Worm (Caenorhabditis elegans): ENCODE results near the gene F19C6.2.
A peak's percentile ranks its signal among the peaks of the same experiment; 100 is the strongest.

Gene F19C6.2

DNA sequence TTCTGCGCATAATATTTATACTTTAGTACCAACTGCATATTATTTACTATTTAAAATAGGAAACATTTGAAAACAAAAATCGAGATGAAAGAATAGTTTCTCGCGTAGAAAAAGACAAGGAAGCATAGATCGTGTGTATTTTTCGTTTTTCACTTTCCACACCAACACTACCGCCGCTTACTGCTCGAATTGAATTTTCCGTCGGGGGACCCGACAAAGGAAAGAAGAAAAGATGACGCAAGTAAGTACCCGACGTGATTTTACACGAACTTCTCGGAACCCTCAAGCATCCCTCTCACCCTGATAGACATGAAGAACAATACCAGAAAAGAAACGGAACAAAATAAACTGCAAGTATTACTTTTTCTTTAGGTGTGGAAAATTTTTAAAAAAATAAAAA lies 19.5 kb upstream of the F19C6.2 start:
- TF ChIP-seq attf-4 (tag; optimal IDR thresholded peaks at IDR 0.05) (no peak), fkh-10 (GFP tag; optimal IDR thresholded peaks at IDR 0.05) (peak; percentile 74), cey-2 (tag; optimal IDR thresholded peaks at IDR 0.05; ENCODE audit: borderline replicate concordance, insufficient read depth) (no peak)

DNA sequence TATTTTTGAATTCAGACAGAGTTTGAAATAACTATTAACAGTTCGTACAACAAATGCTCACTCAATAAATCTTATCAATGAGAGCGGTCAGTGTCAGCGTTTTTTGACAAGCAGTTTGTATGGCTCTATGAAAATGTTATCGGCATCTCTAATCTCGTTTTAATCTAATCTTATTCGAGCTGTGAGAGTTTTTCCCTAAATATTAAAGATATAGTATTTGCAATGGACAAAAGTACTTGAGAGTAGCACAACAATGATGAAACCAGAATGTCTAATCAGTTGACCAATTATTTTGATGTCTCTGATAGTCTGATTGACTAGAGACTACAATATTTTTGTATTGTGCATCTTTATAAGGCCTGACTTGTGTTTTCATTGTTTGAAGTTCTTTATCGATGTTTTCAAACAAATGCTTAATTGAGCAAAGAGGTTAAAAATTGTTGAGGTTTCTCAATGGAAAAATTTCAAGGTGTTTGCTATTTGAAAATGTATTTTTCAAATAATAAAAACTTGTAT lies 15.8 kb upstream of the F19C6.2 start, which contains the start of gene F19C6.5:
Gene F19C6.5 (minus strand): TSS at position 51 of the 516 bp plus-strand sequence.
- TF ChIP-seq daf-16 (GFP tag; optimal IDR thresholded peaks at IDR 0.05): no peak
- TF ChIP-seq daf-16 (tag; optimal IDR thresholded peaks at IDR 0.05): peak; percentile 92
- peak; percentile 22 for TF ChIP-seq dve-1 (tag; optimal IDR thresholded peaks at IDR 0.05; ENCODE audit: insufficient read depth)
- TF ChIP-seq pqm-1 (tag; optimal IDR thresholded peaks at IDR 0.05): peak; percentile 18
- no peak for TF ChIP-seq aha-1 (tag)
- TF ChIP-seq dmd-8 (GFP tag; IDR thresholded peaks at IDR 0.05): no peak
- peak; percentile 95 for TF ChIP-seq nhr-28 (tag; optimal IDR thresholded peaks at IDR 0.05)
- TF ChIP-seq nhr-11 (tag; optimal IDR thresholded peaks at IDR 0.05): no peak
- TF ChIP-seq pha-4 (GFP tag; IDR thresholded peaks at IDR 0.05): no peak
- TF ChIP-seq pha-4 (tag; optimal IDR thresholded peaks at IDR 0.05): no peak
- no peak for TF ChIP-seq gei-8 (GFP tag; optimal IDR thresholded peaks at IDR 0.05)

DNA sequence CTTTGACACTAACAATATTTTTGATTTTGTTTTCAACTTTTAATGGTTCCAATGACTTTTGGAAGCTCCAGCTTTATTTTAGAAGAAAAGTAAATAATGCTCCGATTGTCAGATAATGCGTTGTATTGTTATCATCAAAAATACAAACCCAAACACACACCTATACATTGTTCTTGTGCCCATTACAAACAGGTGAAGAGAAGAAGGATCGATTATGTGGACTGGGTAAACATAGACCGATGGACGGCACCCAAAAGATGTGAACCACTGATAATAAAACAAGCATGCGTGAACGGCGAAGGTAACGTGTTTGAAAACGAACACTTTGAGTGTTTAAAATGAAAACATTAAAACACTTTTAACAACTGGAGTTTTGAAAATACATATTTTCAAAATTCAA lies 13.6 kb upstream of the F19C6.2 start:
- TF ChIP-seq unc-130 (GFP tag; optimal IDR thresholded peaks at IDR 0.05): no peak
- no peak for TF ChIP-seq nhr-102 (tag; optimal IDR thresholded peaks at IDR 0.05)
- TF ChIP-seq unc-62 (GFP tag; optimal IDR thresholded peaks at IDR 0.05 in 1 of 2): peak in 1 of 2 experiments; percentile 89
- TF ChIP-seq unc-62 (tag; optimal IDR thresholded peaks at IDR 0.05): no peak
- no peak for TF ChIP-seq daf-16 (GFP tag; optimal IDR thresholded peaks at IDR 0.05)
- peak; percentile 11 for TF ChIP-seq daf-16 (tag; optimal IDR thresholded peaks at IDR 0.05)
- no peak for TF ChIP-seq aha-1 (tag)
- TF ChIP-seq nhr-10 (tag; optimal IDR thresholded peaks at IDR 0.05): no peak
- TF ChIP-seq T20F7.1 (GFP tag; optimal IDR thresholded peaks at IDR 0.05): no peak
- no peak for TF ChIP-seq fkh-10 (GFP tag; optimal IDR thresholded peaks at IDR 0.05)
- TF ChIP-seq lin-1 (GFP tag; IDR thresholded peaks at IDR 0.05): no peak
- no peak for TF ChIP-seq daf-19 (GFP tag; conservative IDR thresholded peaks at IDR 0.05)

DNA sequence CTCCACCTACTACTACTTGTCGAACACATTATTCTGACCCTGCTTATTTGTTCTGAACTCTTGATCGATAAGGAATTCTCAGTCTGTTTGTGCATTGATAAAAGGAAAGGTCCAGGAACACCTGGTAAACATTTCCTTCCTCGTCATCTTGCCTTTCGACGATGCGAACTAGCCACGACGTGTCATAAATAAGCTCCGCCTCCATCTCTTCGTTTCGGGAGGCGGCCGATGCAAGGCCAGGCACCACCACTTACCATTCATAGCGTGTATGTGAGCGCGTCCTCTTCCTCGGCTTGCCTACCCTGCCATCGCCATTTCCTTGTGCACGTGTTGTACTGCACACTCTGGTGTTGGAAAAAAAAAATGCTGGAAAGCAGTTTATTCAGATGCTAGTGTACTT lies 11.9 kb upstream of the F19C6.2 start:
- TF ChIP-seq set-16 (GFP tag; IDR thresholded peaks at IDR 0.05): no peak
- TF ChIP-seq mxl-2 (GFP tag; conservative IDR thresholded peaks at IDR 0.05): no peak
- no peak for TF ChIP-seq daf-16 (GFP tag; optimal IDR thresholded peaks at IDR 0.05)
- peak; percentile 78 for TF ChIP-seq daf-16 (tag; optimal IDR thresholded peaks at IDR 0.05)
- no peak for TF ChIP-seq lsy-2 (tag; optimal IDR thresholded peaks at IDR 0.05)
- no peak for TF ChIP-seq duxl-1 (tag; optimal IDR thresholded peaks at IDR 0.05; ENCODE audit: poor library complexity)
- TF ChIP-seq nhr-41 (GFP tag; IDR thresholded peaks at IDR 0.05): no peak
- TF ChIP-seq Y5F2A.4 (GFP tag; optimal IDR thresholded peaks at IDR 0.05): no peak
- no peak for TF ChIP-seq aly-2 (tag; optimal IDR thresholded peaks at IDR 0.05)
- no peak for TF ChIP-seq ceh-44 (GFP tag; IDR thresholded peaks at IDR 0.05)
- no peak for TF ChIP-seq egl-43 (GFP tag; IDR thresholded peaks at IDR 0.05)
- TF ChIP-seq lin-29 (GFP tag; IDR thresholded peaks at IDR 0.05): no peak
- TF ChIP-seq nhr-6 (tag; optimal IDR thresholded peaks at IDR 0.05): no peak
- TF ChIP-seq nhr-237 (tag; optimal IDR thresholded peaks at IDR 0.05): no peak
- no peak for TF ChIP-seq T20F7.1 (GFP tag; optimal IDR thresholded peaks at IDR 0.05)
- TF ChIP-seq Y48G9A.11 (GFP tag; IDR thresholded peaks at IDR 0.05): no peak
- TF ChIP-seq zip-2 (tag; optimal IDR thresholded peaks at IDR 0.05): no peak
- peak; percentile 21 for TF ChIP-seq snpc-4 (tag; optimal IDR thresholded peaks at IDR 0.05)
- no peak for TF ChIP-seq dpl-1 (GFP tag; optimal IDR thresholded peaks at IDR 0.05)
- no peak for TF ChIP-seq unc-62 (GFP tag; optimal IDR thresholded peaks at IDR 0.05 in 1 of 2)
- TF ChIP-seq unc-62 (tag; optimal IDR thresholded peaks at IDR 0.05): no peak
- TF ChIP-seq dve-1 (tag; optimal IDR thresholded peaks at IDR 0.05; ENCODE audit: insufficient read depth): peak; percentile 8

Data from whole organism, L4 larva.